Fruit fly (Drosophila melanogaster) whole organism, embryonic: ENCODE data around the gene G6P.

ENCODE experiments used
- CG1024 ChIP-seq: fragments of 200-800 bp; sonication (Bioruptor generic); IDR thresholded peaks from 2 replicates; pipeline ENCODE4 v1.3.6; 2022; ENCODE audit warnings: missing biosample characterization, missing genetic modification characterization
- CG10267 ChIP-seq: fragments of 200-800 bp; sonication (Bioruptor generic); optimal IDR thresholded peaks from 2 replicates; lab custom pipeline; 2018; ENCODE audit warnings: missing biosample characterization, mild to moderate bottlenecking, missing genetic modification characterization, moderate library complexity
- CG11247 ChIP-seq: fragments of 200-800 bp; sonication (Bioruptor generic); IDR thresholded peaks from 2 replicates; pipeline ENCODE4 v1.3.6; 2022; ENCODE audit warnings: missing biosample characterization, missing genetic modification characterization
- CG11723 ChIP-seq: fragments of 200-800 bp; sonication (Bioruptor generic); optimal IDR thresholded peaks from 2 replicates; lab custom pipeline; 2017; ENCODE audit warnings: missing biosample characterization, mild to moderate bottlenecking, missing genetic modification characterization
- CG13123 ChIP-seq: fragments of 200-800 bp; sonication (Bioruptor generic); optimal IDR thresholded peaks from 2 replicates; lab custom pipeline; 2016; ENCODE audit warnings: missing biosample characterization, missing genetic modification characterization
- CG14965 ChIP-seq: fragments of 200-800 bp; sonication (Bioruptor generic); optimal IDR thresholded peaks from 2 replicates; lab custom pipeline; 2016; ENCODE audit warnings: missing biosample characterization, missing genetic modification characterization, borderline replicate concordance
- CG15269 ChIP-seq: fragments of 200-800 bp; sonication (Bioruptor generic); optimal IDR thresholded peaks from 2 replicates; lab custom pipeline; 2018; ENCODE audit warnings: missing biosample characterization, mild to moderate bottlenecking, missing genetic modification characterization, moderate library complexity
- CG17186 ChIP-seq: fragments of 200-800 bp; sonication (Bioruptor generic); optimal IDR thresholded peaks from 3 replicates; lab custom pipeline; 2017; ENCODE audit warnings: missing biosample characterization, missing genetic modification reagents, missing genetic modification characterization
- CG17385 ChIP-seq: fragments of 200-800 bp; sonication (Bioruptor generic); optimal IDR thresholded peaks from 3 replicates; lab custom pipeline; 2018; ENCODE audit warnings: missing biosample characterization, mild to moderate bottlenecking, missing genetic modification characterization
- CG17802 ChIP-seq: fragments of 200-800 bp; sonication (Bioruptor generic); optimal IDR thresholded peaks from 2 replicates; lab custom pipeline; 2018; ENCODE audit warnings: missing biosample characterization, mild to moderate bottlenecking, missing genetic modification characterization, moderate library complexity
- CG17829 ChIP-seq: fragments of 200-800 bp; optimal IDR thresholded peaks from 2 replicates; lab custom pipeline; 2019; ENCODE audit warnings: missing biosample characterization, mild to moderate bottlenecking, missing genetic modification characterization, moderate library complexity
- CG18011 ChIP-seq: fragments of 200-800 bp; sonication (Bioruptor generic); optimal IDR thresholded peaks from 2 replicates; lab custom pipeline; 2017; ENCODE audit warnings: missing biosample characterization, missing genetic modification characterization, mild to moderate bottlenecking, moderate library complexity, missing genotype
- CG31388 ChIP-seq: fragments of 200-800 bp; sonication (Bioruptor generic); optimal IDR thresholded peaks from 2 replicates; lab custom pipeline; 2016; ENCODE audit warnings: missing biosample characterization, missing genetic modification characterization
- CG6272 ChIP-seq: fragments of 200-800 bp; sonication (Bioruptor generic); IDR thresholded peaks from 2 replicates; pipeline ENCODE4 v1.3.6; 2022; ENCODE audit warnings: missing biosample characterization, missing genetic modification characterization
- CG6765 ChIP-seq: fragments of 200-800 bp; sonication (Bioruptor generic); optimal IDR thresholded peaks from 3 replicates; lab custom pipeline; 2017; ENCODE audit warnings: missing biosample characterization, mild to moderate bottlenecking, missing genetic modification characterization
- CG7745 ChIP-seq: fragments of 200-800 bp; sonication (Bioruptor generic); optimal IDR thresholded peaks from 2 replicates; lab custom pipeline; 2018; ENCODE audit warnings: missing biosample characterization, mild to moderate bottlenecking, missing genetic modification characterization, moderate library complexity
- CG7839 ChIP-seq: fragments of 200-800 bp; sonication (Bioruptor generic); optimal IDR thresholded peaks from 3 replicates; lab custom pipeline; 2018; ENCODE audit warnings: missing biosample characterization, mild to moderate bottlenecking, missing genetic modification characterization, moderate library complexity
- CG9609 ChIP-seq: fragments of 200-800 bp; sonication (Bioruptor generic); optimal IDR thresholded peaks from 3 replicates; lab custom pipeline; 2016; ENCODE audit warnings: missing biosample characterization, missing genetic modification characterization
- Dbx ChIP-seq: fragments of 200-800 bp; sonication (Bioruptor generic); IDR thresholded peaks from 3 replicates; pipeline ENCODE4 v1.3.6; 2022; ENCODE audit warnings: missing biosample characterization, missing genetic modification characterization
- Dfd ChIP-seq, 2 experiments: fragments of >200 bp; optimal IDR thresholded peaks; 2 replicates each; lab custom pipeline; 2017; ENCODE audit warnings: missing biosample characterization in 2 of 2, missing genetic modification characterization in 2 of 2
- Ets97D ChIP-seq: fragments of 200-800 bp; sonication (Bioruptor generic); optimal IDR thresholded peaks from 3 replicates; lab custom pipeline; 2016; ENCODE audit warnings: missing biosample characterization, missing genetic modification characterization
- HLH54F ChIP-seq: fragments of 200-800 bp; sonication (Bioruptor generic); optimal IDR thresholded peaks from 3 replicates; lab custom pipeline; 2016; ENCODE audit warnings: missing biosample characterization, missing genetic modification characterization
- Hsf ChIP-seq: fragments of 200-800 bp; sonication (Bioruptor generic); optimal IDR thresholded peaks from 3 replicates; lab custom pipeline; 2016; ENCODE audit warnings: missing biosample characterization, missing genetic modification characterization
- Lhr ChIP-seq: fragments of 200-800 bp; sonication (Bioruptor generic); optimal IDR thresholded peaks from 3 replicates; lab custom pipeline; 2017; ENCODE audit warnings: mild to moderate bottlenecking, missing biosample characterization, missing genetic modification reagents, missing genetic modification characterization
- Mrtf ChIP-seq: fragments of 200-800 bp; sonication (Bioruptor generic); IDR thresholded peaks from 3 replicates; pipeline ENCODE4 v1.3.6; 2022; ENCODE audit warnings: missing biosample characterization, missing genetic modification characterization
- Myb ChIP-seq: fragments of 200-800 bp; sonication (Bioruptor generic); optimal IDR thresholded peaks from 2 replicates; lab custom pipeline; 2016; ENCODE audit warnings: missing biosample characterization, missing genetic modification characterization
- Oaz ChIP-seq: fragments of 200-800 bp; sonication (Bioruptor generic); IDR thresholded peaks from 2 replicates; pipeline ENCODE4 v1.3.6; 2022; ENCODE audit warnings: missing biosample characterization, missing genetic modification characterization
- Poxn ChIP-seq: fragments of 200-800 bp; sonication (Bioruptor generic); IDR thresholded peaks from 2 replicates; pipeline ENCODE4 v1.3.6; 2022; ENCODE audit warnings: missing biosample characterization, missing genetic modification characterization
- Rfx ChIP-seq: fragments of 200-800 bp; sonication (Bioruptor generic); IDR thresholded peaks from 2 replicates; pipeline ENCODE4 v1.3.6; 2022; ENCODE audit warnings: missing biosample characterization, missing genetic modification characterization
- Sry-δ ChIP-seq: fragments of 200-800 bp; sonication (Bioruptor generic); optimal IDR thresholded peaks from 2 replicates; lab custom pipeline; 2016; ENCODE audit warnings: missing biosample characterization, missing genetic modification characterization
- Usf ChIP-seq: fragments of 200-800 bp; sonication (Bioruptor generic); optimal IDR thresholded peaks from 2 replicates; lab custom pipeline; 2017; ENCODE audit warnings: missing genotype, missing biosample characterization, missing genetic modification characterization
- abd-A ChIP-seq: fragments of 200-800 bp; sonication (Bioruptor generic); optimal IDR thresholded peaks from 3 replicates; lab custom pipeline; 2019; ENCODE audit warnings: missing biosample characterization, mild to moderate bottlenecking, missing genetic modification characterization, moderate library complexity
- chif ChIP-seq, 2 experiments: fragments of 200-800 bp; sonication (Bioruptor generic); optimal IDR thresholded peaks; 3 replicates each; lab custom pipeline; 2016; ENCODE audit warnings: missing biosample characterization in 2 of 2, missing genetic modification characterization in 2 of 2
- crol ChIP-seq: fragments of 200-800 bp; sonication (Bioruptor generic); IDR thresholded peaks from 2 replicates; pipeline ENCODE4 v1.3.6; 2022; ENCODE audit warnings: missing biosample characterization, missing genetic modification characterization
- dati ChIP-seq: fragments of 200-800 bp; sonication (Bioruptor generic); IDR thresholded peaks from 2 replicates; pipeline ENCODE4 v1.3.6; 2022; ENCODE audit warnings: missing biosample characterization, missing genetic modification characterization
- dpn ChIP-seq, 2 experiments: fragments of 200-800 bp; sonication (Bioruptor generic); optimal IDR thresholded peaks; 3 replicates each; lab custom pipeline; 2016; ENCODE audit warnings: missing biosample characterization in 2 of 2, missing genetic modification characterization in 2 of 2
- fd3F ChIP-seq: fragments of 200-800 bp; sonication (Bioruptor generic); optimal IDR thresholded peaks from 2 replicates; lab custom pipeline; 2018; ENCODE audit warnings: missing biosample characterization, mild to moderate bottlenecking, missing genetic modification characterization, moderate library complexity
- fd64A ChIP-seq: fragments of 200-800 bp; sonication (Bioruptor generic); optimal IDR thresholded peaks from 3 replicates; lab custom pipeline; 2018; ENCODE audit warnings: missing biosample characterization, mild to moderate bottlenecking, missing genetic modification characterization
- gsb ChIP-seq: fragments of 200-800 bp; sonication (Bioruptor generic); IDR thresholded peaks from 2 replicates; pipeline ENCODE4 v1.3.6; 2022; ENCODE audit warnings: missing biosample characterization, missing genetic modification characterization
- ham ChIP-seq: fragments of 200-800 bp; sonication (Bioruptor generic); IDR thresholded peaks from 2 replicates; pipeline ENCODE4 v1.3.6; 2022; ENCODE audit warnings: missing biosample characterization, missing genetic modification characterization
- her ChIP-seq: fragments of 200-800 bp; sonication (Bioruptor generic); optimal IDR thresholded peaks from 2 replicates; lab custom pipeline; 2016; ENCODE audit warnings: missing biosample characterization, missing genetic modification characterization
- p53 ChIP-seq: fragments of 200-800 bp; sonication (Bioruptor generic); optimal IDR thresholded peaks from 2 replicates; lab custom pipeline; 2016; ENCODE audit warnings: missing biosample characterization, missing genetic modification characterization
- pzg ChIP-seq: fragments of 200-800 bp; sonication (Bioruptor generic); optimal IDR thresholded peaks from 3 replicates; lab custom pipeline; 2018; ENCODE audit warnings: missing biosample characterization, mild to moderate bottlenecking, missing genetic modification characterization, moderate library complexity
- salm ChIP-seq: fragments of 200-800 bp; sonication (Bioruptor generic); optimal IDR thresholded peaks from 2 replicates; lab custom pipeline; 2018; ENCODE audit warnings: missing biosample characterization, mild to moderate bottlenecking, missing genetic modification characterization
- sima ChIP-seq: fragments of 200-800 bp; sonication (Bioruptor generic); optimal IDR thresholded peaks from 2 replicates; lab custom pipeline; 2016; ENCODE audit warnings: missing biosample characterization, missing genetic modification characterization
- sna ChIP-seq: fragments of 200-800 bp; sonication (Bioruptor generic); IDR thresholded peaks from 2 replicates; pipeline ENCODE4 v1.3.6; 2022; ENCODE audit warnings: missing biosample characterization, missing genetic modification characterization; ENCODE audit not compliant: partially characterized antibody
- sqz ChIP-seq: fragments of 200-800 bp; sonication (Bioruptor generic); optimal IDR thresholded peaks from 3 replicates; lab custom pipeline; 2018; ENCODE audit warnings: missing biosample characterization, mild to moderate bottlenecking, missing genetic modification characterization
- z ChIP-seq: fragments of 200-800 bp; sonication (Bioruptor generic); IDR thresholded peaks from 3 replicates; pipeline ENCODE4 v1.3.6; 2022; ENCODE audit warnings: missing biosample characterization, missing genetic modification characterization
- zfh1 ChIP-seq: fragments of 200-800 bp; sonication (Bioruptor generic); IDR thresholded peaks from 3 replicates; pipeline ENCODE4 v1.3.6; 2022; ENCODE audit warnings: missing biosample characterization, missing genetic modification characterization

G6P gene

DNA sequence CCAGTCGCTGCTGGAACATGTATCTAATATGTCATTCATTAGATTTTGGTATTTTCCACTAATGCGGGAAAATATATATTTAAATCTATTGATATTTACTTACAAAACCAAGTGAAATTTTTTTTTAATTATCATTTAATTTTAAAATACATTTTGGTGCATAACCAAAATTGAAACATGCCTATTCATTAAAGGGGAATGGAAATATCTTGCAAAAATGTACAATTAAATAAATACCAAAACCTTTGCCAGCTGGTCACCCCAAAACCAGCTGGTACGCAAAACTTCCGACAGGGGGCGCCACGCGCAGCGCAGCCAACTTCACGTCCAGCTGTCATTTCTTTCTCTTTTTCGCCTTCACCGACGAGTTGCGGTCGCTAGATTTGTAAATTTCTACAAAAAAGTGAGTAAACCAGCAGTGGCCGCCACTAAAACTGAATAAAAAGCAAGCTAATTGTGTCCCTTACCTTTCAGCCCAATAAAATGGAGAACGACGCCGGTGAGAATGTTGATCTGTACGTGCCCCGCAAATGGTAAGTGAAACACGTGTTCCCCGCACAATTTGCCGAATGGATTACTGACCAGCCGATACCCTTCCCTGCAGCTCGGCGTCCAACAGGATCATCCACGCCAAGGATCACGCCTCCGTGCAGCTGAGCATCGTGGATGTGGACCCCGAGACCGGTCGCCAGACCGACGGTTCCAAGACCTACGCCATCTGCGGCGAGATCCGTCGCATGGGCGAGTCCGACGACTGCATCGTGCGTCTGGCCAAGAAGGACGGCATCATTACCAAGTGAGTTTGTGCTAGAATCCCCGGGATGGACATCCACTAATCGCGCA, 40.4 kb upstream of the G6P start, which contains the start of the genes CG3104 and RpS21 (continued):
- TF ChIP-seq CG17829 (tag; lab: Kevin White, UChicago) (peak; percentile 82), abd-A (peak; percentile 52), Sry-δ (GFP tag; lab: Kevin White, UChicago) (peak; percentile 59), Dbx (GFP tag; lab: Robert Waterston, UW) (peak; percentile 95), sqz (peak; percentile 84), salm (tag; lab: Kevin White, UChicago) (no peak), dati (peak; percentile 75), Hsf (peak; percentile 85), dpn (GFP tag; optimal IDR thresholded peaks at IDR 0.05; lab: Kevin White, UChicago) (peak; percentile 79 to 87), fd64A (GFP tag; lab: Kevin White, UChicago) (peak; percentile 55), fd3F (GFP tag; lab: Kevin White, UChicago) (peak; percentile 73), gsb (GFP tag; lab: Robert Waterston, UW) (peak; percentile 81), sima (GFP tag; lab: Kevin White, UChicago) (no peak), zfh1 (GFP tag; lab: Robert Waterston, UW) (peak; percentile 93), CG31388 (GFP tag; lab: Kevin White, UChicago) (peak; percentile 74), Usf (GFP tag; lab: Kevin White, UChicago) (peak; percentile 85), Poxn (GFP tag; lab: Robert Waterston, UW) (0 out of 2 replicates have a peak, but pooled peaks have one; percentile 55), CG17802 (tag; lab: Kevin White, UChicago) (peak; percentile 80), HLH54F (peak; percentile 88), CG15269 (peak; percentile 72), Myb (GFP tag; lab: Kevin White, UChicago) (peak; percentile 65), Oaz (GFP tag; lab: Robert Waterston, UW) (peak; percentile 75), p53 (GFP tag; lab: Kevin White, UChicago) (peak; percentile 77), sna (0 out of 2 replicates have a peak, but pooled peaks have one; percentile 2), CG6765 (peak; percentile 92), chif (GFP tag; optimal IDR thresholded peaks at IDR 0.05; lab: Kevin White, UChicago) (peak; percentile 52 to 73), ham (GFP tag; lab: Robert Waterston, UW) (peak; percentile 72; the same call in 1 of the 2 replicates), CG13123 (GFP tag; lab: Kevin White, UChicago) (peak; percentile 100), crol (GFP tag; lab: Robert Waterston, UW) (peak; percentile 48), her (GFP tag; lab: Kevin White, UChicago) (peak; percentile 80), CG7745 (tag; lab: Kevin White, UChicago) (no peak), z (GFP tag; lab: Robert Waterston, UW) (no peak), CG10267 (tag; lab: Kevin White, UChicago) (peak; percentile 81), Mrtf (GFP tag; lab: Robert Waterston, UW) (peak; percentile 92), CG14965 (GFP tag; lab: Kevin White, UChicago) (no peak), CG1024 (GFP tag; lab: Robert Waterston, UW) (peak; percentile 92), CG6272 (peak; percentile 68), CG11247 (GFP tag; lab: Robert Waterston, UW) (peak; percentile 95), Dfd (GFP tag; optimal IDR thresholded peaks at IDR 0.05; lab: Kevin White, UChicago) (no peak), CG17186 (peak; percentile 81), pzg (peak; percentile 90), CG17385 (peak; percentile 87), CG18011 (peak; percentile 34), Ets97D (peak; percentile 98), CG9609 (GFP tag; lab: Kevin White, UChicago) (peak; percentile 73), Lhr (GFP tag; lab: Kevin White, UChicago) (peak; percentile 96), CG7839 (tag; lab: Kevin White, UChicago) (peak; percentile 75), CG11723 (GFP tag; lab: Kevin White, UChicago) (peak; percentile 88), Rfx (peak; percentile 97)
